Worm (Caenorhabditis elegans) whole organism, L1 larva: ENCODE data around the gene E02C12.8.
"Not testable (repeated sequence)": the region's sequence is repeated elsewhere in the genome, so short reads cannot be mapped to it uniquely, and the experiment has no call there.

Experiments
- C16A3.4 ChIP-seq: fragments of 150-350 bp; optimal IDR thresholded peaks from 2 replicates; lab custom pipeline; 2014; ENCODE audit warnings: missing biosample characterization, missing genetic modification characterization
- blmp-1 ChIP-seq: fragments of 150-350 bp; optimal IDR thresholded peaks from 2 replicates; lab custom pipeline; 2014; ENCODE audit warnings: missing biosample characterization, missing genetic modification characterization
- ceh-82 ChIP-seq, 3 experiments: fragments of 150-350 bp in 1 of 3; sonication (generic microtip) in 2 of 3; optimal IDR thresholded peaks; 2 replicates each; lab custom pipeline; 2014 to 2017; ENCODE audit warnings: missing biosample characterization in 3 of 3, missing genetic modification characterization in 3 of 3
- ceh-90 ChIP-seq: sonication (generic microtip); optimal IDR thresholded peaks from 2 replicates; lab custom pipeline; 2016; ENCODE audit warnings: missing genetic modification characterization, missing compliant biosample characterization
- ces-1 ChIP-seq: fragments of 150-350 bp; optimal IDR thresholded peaks from 2 replicates; lab custom pipeline; 2014; ENCODE audit warnings: missing biosample characterization, missing genetic modification reagents, missing genetic modification characterization
- dsc-1 ChIP-seq: sonication (generic microtip); optimal IDR thresholded peaks from 2 replicates; lab custom pipeline; 2016; ENCODE audit warnings: mild to moderate bottlenecking, missing genetic modification characterization, missing compliant biosample characterization
- efl-1 ChIP-seq, 4 experiments: fragments of 150-350 bp; optimal IDR thresholded peaks in 3 of 4; peaks in 1 of 4; 1 replicate in 1 of 4; 2 replicates in 3 of 4; lab custom pipeline; 2014; ENCODE audit warnings: missing biosample characterization in 2 of 4, missing genetic modification characterization in 2 of 4, missing genetic modification reagents in 2 of 4
- egl-13 ChIP-seq: sonication (generic microtip); optimal IDR thresholded peaks from 2 replicates; lab custom pipeline; 2016; ENCODE audit warnings: missing genotype, missing genetic modification reagents, missing genetic modification characterization, missing compliant biosample characterization
- egl-27 ChIP-seq, 2 experiments: fragments of 150-350 bp in 1 of 2; sonication (generic microtip); optimal IDR thresholded peaks; 3 replicates each; lab custom pipeline; 2017 to 2018; ENCODE audit warnings: missing biosample characterization in 2 of 2, missing genetic modification characterization in 2 of 2, missing genetic modification reagents in 2 of 2
- elt-3 ChIP-seq, 6 experiments: fragments of 150-350 bp in 1 of 6; sonication (generic microtip); optimal IDR thresholded peaks; 2 replicates each; lab custom pipeline; 2017 to 2018; ENCODE audit warnings: missing biosample characterization in 6 of 6, missing genetic modification characterization in 6 of 6, inconsistent platforms in 1 of 6
- fkh-4 ChIP-seq: sonication (generic microtip); optimal IDR thresholded peaks from 2 replicates; lab custom pipeline; 2016; ENCODE audit warnings: missing compliant biosample characterization, missing genetic modification characterization, borderline replicate concordance
- fkh-8 ChIP-seq: sonication (generic microtip); optimal IDR thresholded peaks from 2 replicates; lab custom pipeline; 2016; ENCODE audit warnings: mild to moderate bottlenecking, missing genetic modification characterization, missing compliant biosample characterization
- fos-1 ChIP-seq: fragments of 150-350 bp; optimal IDR thresholded peaks from 2 replicates; lab custom pipeline; 2014; ENCODE audit warnings: missing biosample characterization, missing genetic modification characterization
- grh-1 ChIP-seq: fragments of 200-800 bp; sonication (Bioruptor generic); IDR thresholded peaks from 2 replicates; pipeline ENCODE4 v1.3.6; 2022; ENCODE audit warnings: missing genetic modification reagents, missing genetic modification characterization, missing compliant biosample characterization
- lin-13 ChIP-seq: fragments of 150-350 bp; optimal IDR thresholded peaks from 2 replicates; lab custom pipeline; 2014; ENCODE audit warnings: missing biosample characterization, missing genetic modification reagents, missing genetic modification characterization
- lsy-2 ChIP-seq, 2 experiments: fragments of 150-350 bp; optimal IDR thresholded peaks; 2 replicates each; lab custom pipeline; 2014; ENCODE audit warnings: missing biosample characterization in 2 of 2, missing genetic modification characterization in 2 of 2
- mab-9 ChIP-seq: fragments of 200-800 bp; sonication (Bioruptor generic); IDR thresholded peaks from 2 replicates; pipeline ENCODE4 v1.3.6; 2022; ENCODE audit warnings: missing genetic modification reagents, missing genetic modification characterization, missing compliant biosample characterization
- mdl-1 ChIP-seq, 2 experiments: fragments of 150-350 bp; optimal IDR thresholded peaks; 2 replicates each; lab custom pipeline; 2014 to 2017; ENCODE audit warnings: missing biosample characterization in 2 of 2, missing genetic modification characterization in 2 of 2, inconsistent platforms in 1 of 2
- nhr-12 ChIP-seq: sonication (generic microtip); optimal IDR thresholded peaks from 2 replicates; lab custom pipeline; 2017; ENCODE audit warnings: missing biosample characterization, missing genetic modification characterization
- nhr-237 ChIP-seq: fragments of 150-350 bp; optimal IDR thresholded peaks from 2 replicates; lab custom pipeline; 2014; ENCODE audit warnings: missing biosample characterization, missing genetic modification characterization
- nhr-71 ChIP-seq: sonication (generic microtip); optimal IDR thresholded peaks from 2 replicates; lab custom pipeline; 2016; ENCODE audit warnings: mild to moderate bottlenecking, missing genetic modification characterization, moderate library complexity, missing compliant biosample characterization
- nhr-76 ChIP-seq: sonication (generic microtip); optimal IDR thresholded peaks from 2 replicates; lab custom pipeline; 2017; ENCODE audit warnings: missing biosample characterization, missing genetic modification characterization
- nhr-77 ChIP-seq: fragments of 150-350 bp; optimal IDR thresholded peaks from 2 replicates; lab custom pipeline; 2014; ENCODE audit warnings: missing biosample characterization, missing genetic modification characterization
- nhr-85 ChIP-seq: sonication (generic microtip); peaks from one replicate; lab custom pipeline; 2016; ENCODE audit warnings: missing genetic modification characterization, inconsistent platforms, missing compliant biosample characterization
- pag-3 ChIP-seq: sonication (generic microtip); optimal IDR thresholded peaks from 2 replicates; lab custom pipeline; 2017; ENCODE audit warnings: missing genetic modification characterization, mild to moderate bottlenecking, missing compliant biosample characterization, antibody characterized with exemption, borderline replicate concordance; ENCODE audit not compliant: insufficient read depth
- pax-3 ChIP-seq: fragments of 200-800 bp; sonication (Bioruptor generic); optimal IDR thresholded peaks from 2 replicates; lab custom pipeline; 2018; ENCODE audit warnings: mild to moderate bottlenecking, missing genetic modification characterization, moderate library complexity, missing compliant biosample characterization
- rnt-1 ChIP-seq: sonication (generic microtip); optimal IDR thresholded peaks from 2 replicates; lab custom pipeline; 2016; ENCODE audit warnings: mild to moderate bottlenecking, missing genetic modification characterization, moderate library complexity, missing compliant biosample characterization
- skn-1 ChIP-seq: fragments of 150-350 bp; optimal IDR thresholded peaks from 2 replicates; lab custom pipeline; 2014; ENCODE audit warnings: missing biosample characterization, missing genetic modification characterization
- snu-23 ChIP-seq: sonication (generic microtip); optimal IDR thresholded peaks from 2 replicates; lab custom pipeline; 2016; ENCODE audit warnings: missing genetic modification characterization, missing compliant biosample characterization
- unc-86 ChIP-seq: sonication (generic microtip); optimal IDR thresholded peaks from 2 replicates; lab custom pipeline; 2016; ENCODE audit warnings: missing genetic modification characterization, missing compliant biosample characterization
- unc-98 ChIP-seq: fragments of 200-800 bp; sonication (Bioruptor generic); IDR thresholded peaks from 2 replicates; pipeline ENCODE4 v1.3.6; 2022; ENCODE audit warnings: missing genetic modification characterization, missing compliant biosample characterization
- ztf-11 ChIP-seq, 2 experiments: sonication (generic microtip); optimal IDR thresholded peaks; 2 replicates each; lab custom pipeline; 2016 to 2017; ENCODE audit warnings: missing genetic modification characterization in 2 of 2, missing biosample characterization in 1 of 2, missing compliant biosample characterization in 1 of 2

Gene E02C12.8

DNA sequence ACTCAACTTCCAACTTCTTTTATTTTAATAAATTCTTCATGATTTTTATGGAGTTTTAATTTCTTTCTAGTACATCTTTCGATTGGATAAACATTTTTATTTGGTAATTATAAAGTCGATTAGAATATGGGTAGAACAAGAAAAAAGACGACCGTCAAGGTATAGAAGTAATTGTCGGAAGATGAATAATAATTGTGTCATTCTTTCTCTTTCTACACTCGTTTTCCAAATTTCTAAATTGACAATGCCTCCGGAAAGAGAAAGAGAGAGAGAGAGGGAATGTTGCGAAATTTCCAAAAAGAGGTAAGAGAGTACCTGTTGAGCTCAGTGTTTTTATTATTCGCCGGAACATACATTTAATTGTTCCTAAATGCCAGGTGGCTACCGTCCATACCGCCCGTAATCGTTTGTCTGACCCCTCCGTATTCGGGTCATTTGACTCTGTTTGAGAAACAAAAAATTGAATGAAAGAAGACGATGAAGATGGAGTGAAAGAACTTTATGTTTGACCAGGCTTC is 8.5 kb upstream of the E02C12.8 start, which contains the start of gene E02C12.12:
Gene E02C12.12, minus strand, starts transcription at position 468 of the 518 bp plus-strand sequence.
- TF ChIP-seq nhr-85 (tag; lab: Kevin White, UChicago) (peak; percentile 51), blmp-1 (tag; lab: Kevin White, UChicago) (peak; percentile 20), nhr-76 (tag; lab: Kevin White, UChicago) (no peak), rnt-1 (no peak)

DNA sequence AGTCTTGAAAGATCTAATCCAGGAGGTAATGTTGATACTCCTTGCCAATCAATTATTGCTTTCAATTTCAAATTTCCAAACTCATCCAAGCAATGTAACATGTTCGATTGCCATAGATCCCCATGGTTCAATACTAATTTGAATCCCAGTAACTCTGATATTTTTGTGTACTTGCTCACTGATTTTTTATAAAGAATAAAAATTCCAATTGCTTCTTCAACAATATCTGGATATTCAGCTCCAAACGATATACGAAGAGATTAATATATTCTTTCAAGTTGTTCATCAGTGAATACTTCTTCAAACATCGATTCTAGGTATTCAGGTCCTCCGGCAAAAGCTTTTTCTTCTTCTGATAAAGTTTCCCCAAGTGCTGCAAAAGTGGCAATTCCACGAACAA is 6.4 kb upstream of the E02C12.8 start, which contains the start of gene E02C12.11:
Gene E02C12.11, minus strand, starts transcription at position 101 of the 400 bp plus-strand sequence.
- TF ChIP-seq fkh-4 (tag; lab: Kevin White, UChicago); unc-98 (GFP tag; lab: Robert Waterston, UW); lin-13 (GFP tag; lab: Kevin White, UChicago): not testable (repeated sequence)

DNA sequence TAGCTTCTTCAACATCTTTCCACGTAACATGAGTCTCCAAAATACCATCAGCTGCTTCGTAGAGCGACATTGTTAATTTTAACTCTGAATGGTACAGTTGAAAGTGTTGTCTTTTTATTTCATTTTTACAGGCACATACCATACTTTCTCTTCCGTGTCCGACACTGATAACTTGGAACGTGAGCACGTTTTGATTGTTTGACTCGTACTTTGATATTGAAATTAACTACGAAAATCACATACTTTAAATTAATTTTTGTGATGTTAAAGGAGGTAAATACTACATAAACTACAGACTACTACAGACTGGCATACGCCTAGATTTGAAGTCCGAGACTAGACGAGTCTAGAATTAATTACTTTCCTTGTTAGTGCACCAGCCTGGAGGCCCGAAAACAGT is 4.9 kb upstream of the E02C12.8 start, which contains the start of gene E02C12.10:
Gene E02C12.10, minus strand, starts transcription at position 75 of the 400 bp plus-strand sequence.
- TF ChIP-seq mdl-1 (tag; optimal IDR thresholded peaks at IDR 0.05; lab: Kevin White, UChicago) (no peak), skn-1 (tag; lab: Kevin White, UChicago) (no peak), unc-86 (tag; lab: Kevin White, UChicago) (no peak), efl-1 (optimal IDR thresholded peaks at IDR 0.05; lab: Kevin White, UChicago) (no peak), efl-1 (GFP tag; optimal IDR thresholded peaks at IDR 0.05 in 1 of 2; lab: Kevin White, UChicago) (peak in 1 of 2 experiments; percentile 89)

DNA sequence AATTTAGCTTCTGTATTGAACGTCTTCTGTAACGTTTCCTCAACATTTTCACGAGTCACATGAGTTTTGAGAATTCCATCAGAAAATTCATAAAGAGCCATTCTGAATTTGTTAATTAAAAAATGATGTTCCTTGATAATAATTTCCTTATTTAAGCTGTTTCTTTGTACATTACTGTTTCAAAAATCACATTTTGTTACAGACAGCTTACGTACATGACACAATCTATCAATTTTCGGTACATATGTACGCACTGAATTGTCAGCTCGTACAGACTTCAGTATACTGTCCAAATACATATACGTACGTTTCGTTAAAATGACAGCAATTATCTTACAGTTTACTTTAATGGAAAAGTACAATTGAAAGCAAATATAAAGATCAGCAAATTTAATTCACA is 3.0 kb upstream of the E02C12.8 start, which contains the start of gene E02C12.19:
Gene E02C12.19, minus strand, starts transcription at position 101 of the 400 bp plus-strand sequence.
- TF ChIP-seq nhr-77 (tag; lab: Kevin White, UChicago) (no peak), fkh-8 (tag; lab: Kevin White, UChicago) (no peak), nhr-71 (tag; lab: Kevin White, UChicago) (no peak), fos-1 (tag; lab: Kevin White, UChicago) (no peak), C16A3.4 (no peak), egl-13 (tag; lab: Kevin White, UChicago) (no peak), nhr-85 (tag; lab: Kevin White, UChicago) (peak; percentile 41), lin-13 (GFP tag; lab: Kevin White, UChicago) (no peak), efl-1 (optimal IDR thresholded peaks at IDR 0.05; lab: Kevin White, UChicago) (no peak), efl-1 (GFP tag; optimal IDR thresholded peaks at IDR 0.05 in 1 of 2; lab: Kevin White, UChicago) (peak in 1 of 2 experiments; percentile 2), elt-3 (tag; optimal IDR thresholded peaks at IDR 0.05; lab: Kevin White, UChicago) (no peak), mab-9 (GFP tag; lab: Robert Waterston, UW) (no peak), nhr-12 (tag; lab: Kevin White, UChicago) (no peak), egl-27 (tag; optimal IDR thresholded peaks at IDR 0.05; lab: Kevin White, UChicago) (no peak), ceh-82 (tag; optimal IDR thresholded peaks at IDR 0.05; lab: Kevin White, UChicago) (no peak)

DNA sequence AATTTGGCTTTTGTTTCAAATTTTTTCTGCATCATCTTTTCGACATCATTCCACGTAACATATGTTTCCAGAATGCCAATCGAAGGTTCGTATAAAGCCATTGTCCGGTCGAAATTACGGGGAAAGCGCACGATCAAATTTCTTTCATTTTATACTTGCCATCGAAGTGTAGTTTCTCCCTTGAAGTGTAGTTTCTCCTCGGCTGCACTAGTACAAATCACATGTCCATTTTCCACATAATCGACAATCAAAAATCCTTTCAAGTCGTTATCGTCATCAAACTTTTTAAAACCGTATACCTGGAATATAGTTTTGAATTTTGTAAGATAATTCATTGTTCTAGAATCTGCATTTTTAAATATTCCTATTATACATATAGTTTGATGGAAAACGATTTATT is 2.0 kb upstream of the E02C12.8 start, which contains the start of gene E02C12.9:
Gene E02C12.9, minus strand, starts transcription at position 101 of the 400 bp plus-strand sequence.
- TF ChIP-seq pax-3 (tag; lab: Kevin White, UChicago): no peak

DNA sequence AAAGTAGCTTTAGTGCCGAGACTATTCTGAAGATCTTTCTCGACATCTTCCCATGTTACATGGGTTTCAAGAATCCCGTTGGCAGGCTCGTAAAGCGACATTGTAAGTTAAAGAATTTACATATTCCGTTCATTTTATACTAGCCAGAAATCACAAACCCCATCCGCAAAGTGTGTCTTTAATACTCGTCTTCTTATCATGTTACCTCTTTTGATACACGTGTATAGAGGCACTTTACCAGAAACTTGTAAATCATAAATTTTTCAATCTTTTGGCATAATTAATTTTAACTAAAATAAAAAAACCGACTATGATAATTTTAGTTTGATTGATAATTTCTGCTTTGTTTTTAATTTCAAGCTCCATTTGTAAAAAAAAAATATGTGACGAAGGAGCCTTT is 2.4 kb downstream of the E02C12.8 start, which contains the start of gene E02C12.6:
Gene E02C12.6, minus strand, starts transcription at position 101 of the 400 bp plus-strand sequence.
- TF ChIP-seq snu-23 (GFP tag; lab: Kevin White, UChicago) (no peak), ces-1 (no peak), unc-98 (GFP tag; lab: Robert Waterston, UW) (no peak), lsy-2 (tag; optimal IDR thresholded peaks at IDR 0.05; lab: Kevin White, UChicago) (no peak), nhr-237 (tag; lab: Kevin White, UChicago) (no peak), dsc-1 (tag; lab: Kevin White, UChicago) (no peak), nhr-12 (tag; lab: Kevin White, UChicago) (no peak), mdl-1 (tag; optimal IDR thresholded peaks at IDR 0.05; lab: Kevin White, UChicago) (no peak), pag-3 (tag; lab: Kevin White, UChicago) (no peak), ztf-11 (tag; optimal IDR thresholded peaks at IDR 0.05; lab: Kevin White, UChicago) (no peak), grh-1 (GFP tag; lab: Robert Waterston, UW) (no peak), nhr-85 (tag; lab: Kevin White, UChicago) (no peak), ceh-90 (tag; lab: Kevin White, UChicago) (no peak), egl-13 (tag; lab: Kevin White, UChicago) (no peak), efl-1 (optimal IDR thresholded peaks at IDR 0.05; lab: Kevin White, UChicago) (no peak), efl-1 (GFP tag; optimal IDR thresholded peaks at IDR 0.05 in 1 of 2; lab: Kevin White, UChicago) (no peak), fos-1 (tag; lab: Kevin White, UChicago) (no peak)
- TF ChIP-seq, all 84 proteins: peak for 0
